Worm (Caenorhabditis elegans): ENCODE results near the gene dgtr-1.

DNA sequence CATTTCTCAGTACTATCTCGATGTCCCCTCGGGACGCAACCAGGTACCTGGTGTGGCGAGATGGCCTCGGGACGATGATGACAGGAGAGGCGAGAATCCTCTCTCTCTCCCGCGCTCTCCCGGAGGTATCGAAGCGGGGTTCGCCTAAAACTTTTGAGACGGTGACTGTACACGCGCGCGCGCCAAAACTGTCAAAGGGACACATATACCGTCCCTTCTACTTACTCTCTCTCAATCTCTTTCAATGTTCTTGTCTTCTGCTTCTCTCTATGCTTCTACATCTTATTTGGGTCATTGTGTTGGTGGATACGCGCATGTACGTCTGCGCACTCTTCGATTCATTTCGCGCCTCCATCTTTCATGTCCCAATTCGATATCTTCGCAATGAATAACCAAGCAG, 45.0 kb downstream of the dgtr-1 start:
- TF ChIP-seq him-1 (tag; optimal IDR thresholded peaks at IDR 0.05) (no peak), dao-5 (tag; optimal IDR thresholded peaks at IDR 0.05) (no peak), W03F9.2 (tag; optimal IDR thresholded peaks at IDR 0.05) (no peak)
